Fruit fly (Drosophila melanogaster): ENCODE results near the gene bocks.

DNA sequence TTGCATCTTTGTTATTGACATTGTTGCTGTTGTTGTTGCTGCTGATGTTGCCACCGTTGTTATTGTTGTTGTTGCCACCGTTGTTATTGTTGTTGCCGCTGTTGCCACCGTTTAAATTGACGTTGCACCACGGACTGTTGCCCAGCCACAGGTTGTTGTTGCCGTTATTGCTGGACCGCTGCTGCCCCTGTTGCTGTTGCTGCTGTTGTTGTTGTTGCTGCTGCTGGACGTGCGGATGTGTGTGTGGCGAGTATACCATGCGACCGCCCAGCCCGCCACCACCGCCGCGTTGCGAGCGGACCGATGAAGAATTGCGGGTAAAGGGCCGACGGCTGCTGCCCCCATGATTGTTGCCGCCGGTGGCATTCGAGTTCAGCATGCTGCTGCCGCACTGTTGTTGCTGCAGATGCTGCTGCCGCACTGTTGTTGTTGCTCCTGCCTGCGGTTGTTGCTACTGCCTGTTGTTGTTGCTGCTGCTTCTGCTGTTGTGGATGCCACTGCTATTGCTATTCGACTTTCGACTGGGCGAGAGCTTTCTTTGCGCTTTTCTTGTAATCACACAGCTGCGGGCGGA, 43.9 kb downstream of the bocks start:
- no peak for TF ChIP-seq pan (optimal IDR thresholded peaks at IDR 0.05)
- TF ChIP-seq usp (GFP tag; optimal IDR thresholded peaks at IDR 0.05) = no peak

All from whole organism.